Worm (Caenorhabditis elegans) whole organism, L2 larva: ENCODE results near the gene lars-1.

Experiments
- C34F6.9 ChIP-seq: fragments of 150-350 bp; optimal IDR thresholded peaks from 2 replicates; lab custom pipeline; 2014; ENCODE audit warnings: missing biosample characterization, missing genetic modification characterization
- R02D3.7 ChIP-seq: fragments of 150-350 bp; optimal IDR thresholded peaks from 2 replicates; lab custom pipeline; 2014; ENCODE audit warnings: missing biosample characterization, missing genetic modification characterization
- aly-2 ChIP-seq: fragments of 150-350 bp; optimal IDR thresholded peaks from 2 replicates; lab custom pipeline; 2014; ENCODE audit warnings: missing biosample characterization, missing genetic modification characterization
- blmp-1 ChIP-seq: sonication (generic microtip); optimal IDR thresholded peaks from 2 replicates; lab custom pipeline; 2017; ENCODE audit warnings: missing genetic modification characterization, mild to moderate bottlenecking, missing compliant biosample characterization, antibody characterized with exemption, moderate library complexity; ENCODE audit not compliant: insufficient read depth
- ceh-82 ChIP-seq: fragments of 150-350 bp; optimal IDR thresholded peaks from 2 replicates; lab custom pipeline; 2014; ENCODE audit warnings: missing biosample characterization, missing genetic modification characterization
- crh-2 ChIP-seq: sonication (generic microtip); optimal IDR thresholded peaks from 2 replicates; lab custom pipeline; 2017; ENCODE audit warnings: missing biosample characterization, missing genetic modification characterization
- dmd-4 ChIP-seq: sonication (generic microtip); optimal IDR thresholded peaks from 2 replicates; lab custom pipeline; 2017; ENCODE audit warnings: missing biosample characterization, missing genetic modification characterization
- egl-27 ChIP-seq: sonication (generic microtip); optimal IDR thresholded peaks from 3 replicates; lab custom pipeline; 2017; ENCODE audit warnings: missing biosample characterization, missing genetic modification reagents, missing genetic modification characterization
- elt-1 ChIP-seq: fragments of 150-350 bp; optimal IDR thresholded peaks from 2 replicates; lab custom pipeline; 2014; ENCODE audit warnings: missing biosample characterization, missing genetic modification characterization
- fos-1 ChIP-seq: fragments of 150-350 bp; optimal IDR thresholded peaks from 2 replicates; lab custom pipeline; 2014; ENCODE audit warnings: missing biosample characterization, missing genetic modification characterization
- lin-39 ChIP-seq: fragments of 150-350 bp; optimal IDR thresholded peaks from 2 replicates; lab custom pipeline; 2014; ENCODE audit warnings: missing biosample characterization, missing genetic modification reagents, missing genetic modification characterization
- lsy-2 ChIP-seq, 2 experiments: fragments of 150-350 bp in 1 of 2; sonication (generic microtip) in 1 of 2; optimal IDR thresholded peaks; 2 replicates each; lab custom pipeline; 2014 to 2017; ENCODE audit warnings: missing biosample characterization in 2 of 2, missing genetic modification characterization in 2 of 2
- mbf-1 ChIP-seq: sonication (generic microtip); optimal IDR thresholded peaks from 2 replicates; lab custom pipeline; 2017; ENCODE audit warnings: missing biosample characterization, missing genetic modification characterization
- mdl-1 ChIP-seq, 2 experiments: fragments of 150-350 bp in 1 of 2; sonication (generic microtip) in 1 of 2; optimal IDR thresholded peaks; 2 replicates each; lab custom pipeline; 2017; ENCODE audit warnings: missing biosample characterization in 2 of 2, missing genetic modification characterization in 2 of 2
- nhr-11 ChIP-seq: fragments of 150-350 bp; optimal IDR thresholded peaks from 2 replicates; lab custom pipeline; 2014; ENCODE audit warnings: missing biosample characterization, missing genetic modification characterization
- nhr-21 ChIP-seq: fragments of 150-350 bp; optimal IDR thresholded peaks from 2 replicates; lab custom pipeline; 2014; ENCODE audit warnings: missing biosample characterization, missing genetic modification characterization
- nhr-23 ChIP-seq: fragments of 150-350 bp; optimal IDR thresholded peaks from 2 replicates; lab custom pipeline; 2014; ENCODE audit warnings: missing biosample characterization, missing genetic modification reagents, missing genetic modification characterization
- nhr-77 ChIP-seq: fragments of 150-350 bp; optimal IDR thresholded peaks from 2 replicates; lab custom pipeline; 2014; ENCODE audit warnings: missing biosample characterization, missing genetic modification characterization
- peb-1 ChIP-seq: fragments of 150-350 bp; optimal IDR thresholded peaks from 2 replicates; lab custom pipeline; 2014; ENCODE audit warnings: missing biosample characterization, missing genetic modification characterization
- skn-1 ChIP-seq: sonication (generic microtip); optimal IDR thresholded peaks from 2 replicates; lab custom pipeline; 2017; ENCODE audit warnings: missing biosample characterization, missing genetic modification characterization
- unc-55 ChIP-seq: fragments of 150-350 bp; sonication (generic microtip); optimal IDR thresholded peaks from 3 replicates; lab custom pipeline; 2014; ENCODE audit warnings: missing biosample characterization, missing genetic modification reagents, missing genetic modification characterization
- zag-1 ChIP-seq: fragments of 150-350 bp; optimal IDR thresholded peaks from 2 replicates; lab custom pipeline; 2014; ENCODE audit warnings: missing biosample characterization, missing genetic modification characterization
- ztf-11 ChIP-seq: sonication (generic microtip); optimal IDR thresholded peaks from 2 replicates; lab custom pipeline; 2017; ENCODE audit warnings: missing biosample characterization, missing genetic modification characterization
- ztf-4 ChIP-seq: fragments of 150-350 bp; optimal IDR thresholded peaks from 2 replicates; lab custom pipeline; 2014; ENCODE audit warnings: missing biosample characterization, missing genetic modification characterization

Gene lars-1

DNA sequence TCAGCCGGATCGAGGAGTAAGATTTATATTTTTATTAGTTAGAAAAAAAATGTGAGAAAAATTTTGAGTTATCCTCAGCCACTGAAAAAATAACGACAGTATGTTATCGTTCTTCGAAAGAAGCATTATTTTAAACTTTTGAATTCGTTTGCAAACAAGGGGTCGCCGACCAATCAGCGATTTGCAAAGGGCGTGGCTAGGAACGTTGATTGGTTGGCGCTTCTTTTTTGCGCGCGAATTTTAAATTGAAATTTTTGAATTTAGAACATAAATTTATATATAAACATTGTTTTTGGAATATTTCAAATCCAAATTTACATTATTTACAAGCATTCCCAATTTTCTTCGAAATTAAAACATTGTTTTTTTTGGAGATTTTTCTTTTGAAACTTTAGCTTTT lies 43.4 kb downstream of the lars-1 start:
- TF ChIP-seq ztf-4 (tag; lab: Kevin White, UChicago) (no peak), nhr-21 (tag; lab: Kevin White, UChicago) (no peak), crh-2 (tag; lab: Kevin White, UChicago) (no peak), aly-2 (tag; lab: Kevin White, UChicago) (no peak), C34F6.9 (no peak), lin-39 (tag; lab: Kevin White, UChicago) (no peak), dmd-4 (tag; lab: Kevin White, UChicago) (no peak), fos-1 (tag; lab: Kevin White, UChicago) (no peak)

DNA sequence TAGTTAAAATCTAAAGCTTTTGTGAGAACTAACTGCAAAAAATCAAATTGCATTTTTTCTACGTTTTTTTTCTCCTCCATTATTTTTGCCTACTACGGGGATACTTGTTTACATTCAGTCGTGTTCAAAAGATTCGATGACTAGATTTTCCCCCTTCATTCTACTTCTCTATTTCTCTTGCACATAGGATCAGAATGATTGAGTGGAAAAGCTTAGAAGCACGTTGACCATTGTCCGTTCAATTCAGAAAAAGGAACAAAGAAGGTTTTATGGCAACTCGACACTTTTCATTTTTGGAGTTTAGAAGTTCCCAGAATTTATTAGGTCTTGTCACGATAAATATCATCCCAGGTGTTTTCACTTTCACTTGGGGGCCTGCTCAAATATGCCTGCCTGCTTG lies 49.4 kb downstream of the lars-1 start:
- no peak for TF ChIP-seq egl-27
- peak; percentile 51 for TF ChIP-seq unc-55 (GFP tag; lab: Kevin White, UChicago)
- TF ChIP-seq R02D3.7 (tag; lab: Kevin White, UChicago) = no peak
- no peak for TF ChIP-seq nhr-77 (tag; lab: Kevin White, UChicago)

DNA sequence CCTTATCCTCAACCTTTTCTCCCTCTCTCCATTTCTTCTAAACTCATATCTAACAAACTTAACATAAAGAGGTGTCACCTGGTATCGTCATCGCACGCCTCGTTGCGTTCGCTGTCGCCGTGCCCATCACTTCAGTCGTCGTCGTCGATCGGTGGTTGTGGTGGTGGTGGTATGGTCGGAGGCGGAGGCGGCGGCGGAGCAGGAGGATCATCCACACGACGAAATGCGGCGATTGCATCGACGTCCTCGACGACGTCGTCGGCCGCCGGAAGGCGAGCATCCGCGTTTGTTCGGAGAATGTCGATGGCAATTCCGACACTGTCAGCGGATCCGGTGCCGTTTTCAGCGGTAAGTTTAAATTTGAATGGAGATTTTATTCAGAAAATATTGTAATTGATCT lies 52.5 kb downstream of the lars-1 start:
- no peak for TF ChIP-seq nhr-11 (tag; lab: Kevin White, UChicago)
- no peak for TF ChIP-seq nhr-23
- TF ChIP-seq nhr-21 (tag; lab: Kevin White, UChicago) = no peak
- no peak for TF ChIP-seq skn-1
- no peak for TF ChIP-seq elt-1 (tag; lab: Kevin White, UChicago)
- no peak for TF ChIP-seq blmp-1 (tag; lab: Kevin White, UChicago)
- no peak for TF ChIP-seq ceh-82 (tag; lab: Kevin White, UChicago)
- TF ChIP-seq mdl-1 (tag; optimal IDR thresholded peaks at IDR 0.05; lab: Kevin White, UChicago) = no peak
- no peak for TF ChIP-seq mbf-1
- TF ChIP-seq nhr-77 (tag; lab: Kevin White, UChicago) = no peak
- TF ChIP-seq peb-1 (tag; lab: Kevin White, UChicago) = no peak

DNA sequence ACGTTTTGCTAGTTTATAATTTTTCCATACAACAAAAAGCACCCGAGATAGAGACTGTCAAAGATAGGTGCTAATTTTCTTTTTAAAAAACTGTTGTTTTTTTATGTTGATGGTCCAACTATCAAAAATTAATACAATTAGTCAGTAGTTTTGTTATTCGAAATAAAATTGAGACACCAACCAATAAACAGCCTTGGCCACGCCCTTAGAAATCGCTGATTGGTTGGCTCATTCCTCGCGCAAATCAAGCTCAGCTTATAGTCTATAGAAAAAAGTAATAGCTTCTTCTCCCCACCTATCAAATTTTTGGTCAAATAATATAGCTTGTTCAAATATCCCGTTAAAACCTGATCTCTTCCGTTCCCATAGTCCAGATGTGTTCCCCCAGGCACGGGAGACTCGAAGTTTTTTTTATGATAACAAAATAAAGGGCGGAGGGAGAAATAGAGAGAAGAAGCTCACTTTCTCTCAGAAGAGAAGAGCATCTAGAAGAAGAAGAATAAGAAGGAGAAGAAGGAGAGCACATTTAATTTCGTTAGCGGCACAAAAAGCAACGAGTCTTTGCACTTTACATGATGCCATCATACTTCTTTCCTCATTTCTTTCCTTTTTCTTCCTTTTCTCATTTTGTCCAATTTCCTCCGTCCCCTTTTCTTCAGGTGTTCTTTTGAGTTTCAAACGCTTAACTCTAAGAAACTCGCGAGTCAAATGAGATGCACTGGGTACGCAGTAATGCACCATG lies 54.6 kb downstream of the lars-1 start:
- TF ChIP-seq lsy-2 (tag; optimal IDR thresholded peaks at IDR 0.05; lab: Kevin White, UChicago) (peak in 1 of 2 experiments; percentile 1), zag-1 (tag; lab: Kevin White, UChicago) (peak; percentile 51), ztf-11 (tag; lab: Kevin White, UChicago) (no peak)
